Worm (Caenorhabditis elegans) whole organism, mixed stage, embryonic: ENCODE data around the gene str-140.

Experiments used
- M03D4.4 ChIP-seq: sonication (generic microtip); optimal IDR thresholded peaks from 2 replicates; lab custom pipeline; 2017; ENCODE audit warnings: mild to moderate bottlenecking, missing genetic modification characterization, missing compliant biosample characterization
- bed-3 ChIP-seq: fragments of 200-800 bp; sonication (Bioruptor generic); optimal IDR thresholded peaks from 3 replicates; lab custom pipeline; 2018; ENCODE audit warnings: mild to moderate bottlenecking, missing genetic modification characterization, moderate library complexity, missing compliant biosample characterization
- ceh-39 ChIP-seq: fragments of 150-350 bp; optimal IDR thresholded peaks from 2 replicates; lab custom pipeline; 2014; ENCODE audit warnings: missing biosample characterization, missing genetic modification characterization
- ceh-43 ChIP-seq: fragments of 200-800 bp; sonication (Bioruptor generic); optimal IDR thresholded peaks from 2 replicates; lab custom pipeline; 2018; ENCODE audit warnings: mild to moderate bottlenecking, missing genetic modification characterization, moderate library complexity, missing compliant biosample characterization
- ceh-83 ChIP-seq: fragments of 200-800 bp; sonication (Bioruptor generic); optimal IDR thresholded peaks from 2 replicates; lab custom pipeline; 2018; ENCODE audit warnings: mild to moderate bottlenecking, missing genetic modification characterization, missing compliant biosample characterization
- ces-1 ChIP-seq: fragments of 150-350 bp; optimal IDR thresholded peaks from 2 replicates; lab custom pipeline; 2014; ENCODE audit warnings: missing biosample characterization, missing genetic modification reagents, missing genetic modification characterization
- cnd-1 ChIP-seq: fragments of 200-800 bp; sonication (Bioruptor generic); optimal IDR thresholded peaks from 2 replicates; lab custom pipeline; 2018; ENCODE audit warnings: mild to moderate bottlenecking, missing genetic modification characterization, missing compliant biosample characterization
- drap-1 ChIP-seq: fragments of 200-800 bp; sonication (Bioruptor generic); optimal IDR thresholded peaks from 3 replicates; lab custom pipeline; 2018; ENCODE audit warnings: mild to moderate bottlenecking, missing genetic modification characterization, missing compliant biosample characterization
- elt-1 ChIP-seq: sonication (generic microtip); optimal IDR thresholded peaks from 2 replicates; lab custom pipeline; 2017; ENCODE audit warnings: missing genetic modification characterization, mild to moderate bottlenecking, missing compliant biosample characterization, antibody characterized with exemption, moderate library complexity, borderline replicate concordance; ENCODE audit not compliant: insufficient read depth
- elt-3 ChIP-seq: fragments of 150-350 bp; optimal IDR thresholded peaks from 2 replicates; lab custom pipeline; 2014; ENCODE audit warnings: missing biosample characterization, missing genetic modification characterization
- flh-1 ChIP-seq: fragments of 200-800 bp; sonication (Bioruptor generic); optimal IDR thresholded peaks from 2 replicates; lab custom pipeline; 2018; ENCODE audit warnings: mild to moderate bottlenecking, missing genetic modification characterization, moderate library complexity, missing compliant biosample characterization
- ham-2 ChIP-seq: fragments of 200-800 bp; sonication (Bioruptor generic); optimal IDR thresholded peaks from 2 replicates; lab custom pipeline; 2018; ENCODE audit warnings: mild to moderate bottlenecking, missing genetic modification characterization, missing compliant biosample characterization
- hlh-1 ChIP-seq: fragments of 150-350 bp; optimal IDR thresholded peaks from 2 replicates; lab custom pipeline; 2014; ENCODE audit warnings: missing biosample characterization, missing genetic modification reagents, missing genetic modification characterization
- lin-13 ChIP-seq: fragments of 150-350 bp; optimal IDR thresholded peaks from 2 replicates; lab custom pipeline; 2014; ENCODE audit warnings: missing biosample characterization, missing genetic modification characterization
- lin-32 ChIP-seq: fragments of 200-800 bp; sonication (Bioruptor generic); optimal IDR thresholded peaks from 2 replicates; lab custom pipeline; 2018; ENCODE audit warnings: mild to moderate bottlenecking, missing genetic modification characterization, missing compliant biosample characterization
- lsy-2 ChIP-seq: fragments of 150-350 bp; optimal IDR thresholded peaks from 2 replicates; lab custom pipeline; 2014; ENCODE audit warnings: missing biosample characterization, missing genetic modification characterization
- mab-5 ChIP-seq: fragments of 150-350 bp; optimal IDR thresholded peaks from 2 replicates; lab custom pipeline; 2014; ENCODE audit warnings: missing biosample characterization, missing genetic modification characterization
- mep-1 ChIP-seq: fragments of 150-350 bp; optimal IDR thresholded peaks from 2 replicates; lab custom pipeline; 2017; ENCODE audit warnings: missing biosample characterization, missing genetic modification reagents, missing genetic modification characterization, inconsistent platforms
- mls-2 ChIP-seq: sonication (generic microtip); optimal IDR thresholded peaks from 2 replicates; lab custom pipeline; 2016; ENCODE audit warnings: mild to moderate bottlenecking, missing genetic modification characterization, moderate library complexity, missing compliant biosample characterization
- nhr-2 ChIP-seq: fragments of 150-350 bp; optimal IDR thresholded peaks from 2 replicates; lab custom pipeline; 2014; ENCODE audit warnings: missing biosample characterization, missing genetic modification characterization
- nhr-237 ChIP-seq: fragments of 150-350 bp; optimal IDR thresholded peaks from 2 replicates; lab custom pipeline; 2014; ENCODE audit warnings: missing biosample characterization, missing genetic modification characterization
- nhr-28 ChIP-seq: fragments of 150-350 bp; optimal IDR thresholded peaks from 2 replicates; lab custom pipeline; 2014; ENCODE audit warnings: missing biosample characterization, missing genetic modification characterization
- nhr-76 ChIP-seq: sonication (generic microtip); optimal IDR thresholded peaks from 2 replicates; lab custom pipeline; 2017; ENCODE audit warnings: missing biosample characterization, missing genetic modification characterization
- pha-4 ChIP-seq: fragments of 150-350 bp; optimal IDR thresholded peaks from 2 replicates; lab custom pipeline; 2018; ENCODE audit warnings: missing biosample characterization, missing genetic modification reagents, missing genetic modification characterization
- sem-2 ChIP-seq: fragments of 200-800 bp; sonication (Bioruptor generic); optimal IDR thresholded peaks from 2 replicates; lab custom pipeline; 2018; ENCODE audit warnings: mild to moderate bottlenecking, missing genetic modification characterization, missing compliant biosample characterization
- snpc-4 ChIP-seq: fragments of 150-350 bp; optimal IDR thresholded peaks from 2 replicates; lab custom pipeline; 2014; ENCODE audit warnings: missing biosample characterization, missing genetic modification characterization
- sptf-1 ChIP-seq: sonication (generic microtip); optimal IDR thresholded peaks from 2 replicates; lab custom pipeline; 2017; ENCODE audit warnings: mild to moderate bottlenecking, missing genetic modification characterization, moderate library complexity, missing compliant biosample characterization
- tbx-8 ChIP-seq: fragments of 200-800 bp; sonication (Bioruptor generic); optimal IDR thresholded peaks from 2 replicates; lab custom pipeline; 2018; ENCODE audit warnings: mild to moderate bottlenecking, missing genetic modification characterization, moderate library complexity, missing compliant biosample characterization
- unc-120 ChIP-seq: sonication (generic microtip); optimal IDR thresholded peaks from 2 replicates; lab custom pipeline; 2017; ENCODE audit warnings: missing genetic modification characterization, missing compliant biosample characterization; ENCODE audit not compliant: poor library complexity, severe bottlenecking
- unc-39 ChIP-seq: fragments of 150-350 bp; optimal IDR thresholded peaks from 2 replicates; lab custom pipeline; 2014; ENCODE audit warnings: missing biosample characterization, missing genetic modification characterization
- unc-62 ChIP-seq: fragments of 150-350 bp; optimal IDR thresholded peaks from 2 replicates; lab custom pipeline; 2014; ENCODE audit warnings: missing biosample characterization, missing genetic modification reagents, missing genetic modification characterization
- zip-8 ChIP-seq: fragments of 150-350 bp; optimal IDR thresholded peaks from 2 replicates; lab custom pipeline; 2014; ENCODE audit warnings: missing biosample characterization, missing genetic modification characterization

The str-140 gene

ce11 chrV:8050811-8051210 is 16.9 kb downstream of the str-140 start, which contains the start of gene col-43:
TSS of gene col-43 (minus strand) at chrV:8050911.
- TF ChIP-seq snpc-4 (tag; lab: Kevin White, UChicago) (no peak), mab-5 (tag; lab: Kevin White, UChicago) (no peak), pha-4 (no peak), M03D4.4 (tag; lab: Kevin White, UChicago) (no peak), bed-3 (GFP tag; lab: Kevin White, UChicago) (no peak), nhr-237 (no peak), lin-32 (no peak), ceh-83 (no peak), mls-2 (tag; lab: Kevin White, UChicago) (no peak), cnd-1 (no peak), unc-62 (GFP tag; lab: Kevin White, UChicago) (no peak), lin-13 (tag; lab: Kevin White, UChicago) (no peak), sem-2 (GFP tag; lab: Kevin White, UChicago) (no peak), unc-120 (tag; lab: Kevin White, UChicago) (no peak), zip-8 (tag; lab: Kevin White, UChicago) (no peak)
- TF ChIP-seq, all 35 proteins: peak for 0

DNA sequence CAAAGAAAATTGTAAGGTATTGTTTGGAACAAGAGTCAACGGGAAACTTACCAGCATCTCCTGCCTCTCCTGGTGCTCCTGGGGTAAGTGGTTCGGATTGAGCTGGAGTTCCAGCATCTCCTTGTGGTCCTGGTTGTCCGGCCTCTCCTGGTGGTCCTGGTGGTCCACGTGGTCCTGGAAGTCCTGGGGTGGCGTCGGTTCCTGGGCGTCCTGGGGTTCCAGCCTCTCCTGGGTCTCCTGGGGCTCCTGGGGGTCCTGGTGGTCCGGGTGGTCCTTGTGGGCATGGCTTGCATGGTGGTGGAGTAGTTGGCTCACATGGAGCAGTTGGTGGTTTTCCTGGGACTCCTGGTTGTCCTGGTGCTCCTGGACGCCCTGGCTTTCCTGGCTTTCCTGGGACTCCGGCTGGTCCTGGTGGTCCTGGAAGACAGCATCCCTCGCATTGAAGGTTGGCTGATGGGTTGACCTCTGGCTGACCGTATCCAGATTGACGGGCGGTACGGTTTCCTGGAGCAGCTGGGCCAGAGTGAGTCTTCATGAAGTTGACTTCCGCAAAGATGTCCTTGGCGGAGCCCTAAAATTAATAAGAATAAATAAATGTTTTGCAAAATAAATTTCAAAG is 17.5 kb downstream of the str-140 start:
- TF ChIP-seq ces-1: no peak
- TF ChIP-seq sptf-1 (tag; lab: Kevin White, UChicago): no peak
- TF ChIP-seq mep-1: no peak
- no peak for TF ChIP-seq nhr-76
- no peak for TF ChIP-seq tbx-8 (GFP tag; lab: Kevin White, UChicago)
- no peak for TF ChIP-seq elt-3 (tag; lab: Kevin White, UChicago)
- no peak for TF ChIP-seq flh-1
- TF ChIP-seq snpc-4 (tag; lab: Kevin White, UChicago): no peak
- no peak for TF ChIP-seq mls-2 (tag; lab: Kevin White, UChicago)
- no peak for TF ChIP-seq pha-4
- no peak for TF ChIP-seq unc-120 (tag; lab: Kevin White, UChicago)

- no peak for TF ChIP-seq ceh-43
- no peak for TF ChIP-seq nhr-28 (tag; lab: Kevin White, UChicago)
- no peak for TF ChIP-seq drap-1 (GFP tag; lab: Kevin White, UChicago)
- no peak for TF ChIP-seq unc-62 (GFP tag; lab: Kevin White, UChicago)
- TF ChIP-seq nhr-237: no peak
- TF ChIP-seq ceh-39: no peak
- no peak for TF ChIP-seq elt-1 (tag; lab: Kevin White, UChicago)
- TF ChIP-seq unc-39 (tag; lab: Kevin White, UChicago): no peak
- TF ChIP-seq, all 35 proteins: peak for 0
Measured at ce11 chrV:8046706-8047105, 21.0 kb downstream of the str-140 start, which contains the start of gene ZC513.3. TSS of gene ZC513.3 (plus strand) at chrV:8047006.

DNA sequence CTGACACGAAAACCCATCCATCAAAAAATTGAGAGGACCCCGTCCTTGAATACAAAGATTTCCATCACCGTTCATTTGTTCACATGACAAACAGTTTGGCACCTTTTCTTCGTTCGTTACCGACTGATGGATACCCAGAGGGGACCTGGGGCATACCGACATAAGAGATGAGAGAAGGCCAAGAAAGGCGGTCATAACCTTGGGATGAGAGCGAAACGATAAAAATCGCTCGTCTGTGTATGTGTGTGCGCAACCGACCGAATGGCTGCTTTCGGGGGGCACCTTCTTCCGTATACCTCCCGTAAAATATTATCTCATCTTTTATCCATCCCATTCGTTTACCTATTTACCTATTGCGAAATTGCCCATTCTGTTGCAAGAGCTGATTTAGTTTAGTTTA is 22.7 kb downstream of the str-140 start:
- TF ChIP-seq cnd-1: no peak
- TF ChIP-seq hlh-1 (tag; lab: Kevin White, UChicago): no peak
- TF ChIP-seq sptf-1 (tag; lab: Kevin White, UChicago): no peak
- TF ChIP-seq M03D4.4 (tag; lab: Kevin White, UChicago): no peak
- TF ChIP-seq elt-1 (tag; lab: Kevin White, UChicago): peak; percentile 54
- TF ChIP-seq ceh-39: no peak
- no peak for TF ChIP-seq sem-2 (GFP tag; lab: Kevin White, UChicago)
- TF ChIP-seq ham-2 (GFP tag; lab: Kevin White, UChicago): peak; percentile 51
- no peak for TF ChIP-seq ces-1
- TF ChIP-seq tbx-8 (GFP tag; lab: Kevin White, UChicago): no peak
- peak; percentile 49 for TF ChIP-seq nhr-2 (tag; lab: Kevin White, UChicago)
- TF ChIP-seq lsy-2 (tag; lab: Kevin White, UChicago): no peak
- TF ChIP-seq unc-62 (GFP tag; lab: Kevin White, UChicago): peak; percentile 49
- no peak for TF ChIP-seq elt-3 (tag; lab: Kevin White, UChicago)
